Fruit fly (Drosophila melanogaster) whole organism, embryonic: ENCODE results near the gene CG17027.

ENCODE experiments used
- ATbp ChIP-seq: fragments of 200-800 bp; sonication (Bioruptor generic); optimal IDR thresholded peaks from 2 replicates; lab custom pipeline; 2017; ENCODE audit warnings: missing biosample characterization, mild to moderate bottlenecking, missing genetic modification characterization, missing genetic modification reagents
- Antp ChIP-seq: fragments of 200-800 bp; sonication (Bioruptor generic); optimal IDR thresholded peaks from 3 replicates; lab custom pipeline; 2016; ENCODE audit warnings: missing biosample characterization, missing genetic modification characterization
- CG10654 ChIP-seq: fragments of 200-800 bp; sonication (Bioruptor generic); optimal IDR thresholded peaks from 2 replicates; lab custom pipeline; 2016; ENCODE audit warnings: missing biosample characterization, missing genetic modification characterization
- CG10959 ChIP-seq: fragments of 200-800 bp; sonication (Bioruptor generic); IDR thresholded peaks from 2 replicates; pipeline ENCODE4 v1.3.6; 2022; ENCODE audit warnings: missing biosample characterization, missing genetic modification characterization
- CG11695 ChIP-seq: fragments of 200-800 bp; sonication (Bioruptor generic); IDR thresholded peaks from 3 replicates; pipeline ENCODE4 v1.3.6; 2022; ENCODE audit warnings: missing biosample characterization, missing genetic modification characterization
- CG12155 ChIP-seq: fragments of 200-800 bp; sonication (Bioruptor generic); optimal IDR thresholded peaks from 3 replicates; lab custom pipeline; 2016; ENCODE audit warnings: missing biosample characterization, missing genetic modification characterization
- CG12236 ChIP-seq: fragments of 200-800 bp; sonication (Bioruptor generic); optimal IDR thresholded peaks from 2 replicates; lab custom pipeline; 2016; ENCODE audit warnings: missing biosample characterization, missing genetic modification characterization
- CG14710 ChIP-seq: fragments of 200-800 bp; sonication (Bioruptor generic); optimal IDR thresholded peaks from 3 replicates; lab custom pipeline; 2019; ENCODE audit warnings: missing biosample characterization, mild to moderate bottlenecking, missing genetic modification characterization, moderate library complexity
- CG15269 ChIP-seq: fragments of 200-800 bp; sonication (Bioruptor generic); optimal IDR thresholded peaks from 2 replicates; lab custom pipeline; 2018; ENCODE audit warnings: missing biosample characterization, mild to moderate bottlenecking, missing genetic modification characterization, moderate library complexity
- CG17385 ChIP-seq: fragments of 200-800 bp; sonication (Bioruptor generic); optimal IDR thresholded peaks from 3 replicates; lab custom pipeline; 2018; ENCODE audit warnings: missing biosample characterization, mild to moderate bottlenecking, missing genetic modification characterization
- CG17802 ChIP-seq: fragments of 200-800 bp; sonication (Bioruptor generic); optimal IDR thresholded peaks from 2 replicates; lab custom pipeline; 2018; ENCODE audit warnings: missing biosample characterization, mild to moderate bottlenecking, missing genetic modification characterization, moderate library complexity
- CG1832 ChIP-seq: fragments of 200-800 bp; sonication (Bioruptor generic); optimal IDR thresholded peaks from 2 replicates; lab custom pipeline; 2017; ENCODE audit warnings: missing biosample characterization, mild to moderate bottlenecking, missing genetic modification characterization, inconsistent platforms
- CG30020 ChIP-seq: fragments of 200-800 bp; optimal IDR thresholded peaks from 2 replicates; lab custom pipeline; 2019; ENCODE audit warnings: missing biosample characterization, mild to moderate bottlenecking, missing genetic modification characterization, moderate library complexity
- CG3065 ChIP-seq: fragments of 200-800 bp; sonication (Bioruptor generic); optimal IDR thresholded peaks from 2 replicates; lab custom pipeline; 2016; ENCODE audit warnings: missing biosample characterization, missing genetic modification characterization
- CG32767 ChIP-seq: fragments of 200-800 bp; sonication (Bioruptor generic); IDR thresholded peaks from 2 replicates; pipeline ENCODE4 v1.3.6; 2022; ENCODE audit warnings: missing biosample characterization, missing genetic modification characterization
- CG4617 ChIP-seq: fragments of 200-800 bp; sonication (Bioruptor generic); optimal IDR thresholded peaks from 3 replicates; lab custom pipeline; 2016; ENCODE audit warnings: missing biosample characterization, missing genetic modification characterization, borderline replicate concordance
- CG6683 ChIP-seq: fragments of 200-800 bp; sonication (Bioruptor generic); optimal IDR thresholded peaks from 2 replicates; lab custom pipeline; 2017; ENCODE audit warnings: missing biosample characterization, mild to moderate bottlenecking, missing genetic modification characterization, missing genetic modification reagents
- CG6689 ChIP-seq: fragments of 200-800 bp; sonication (Bioruptor generic); IDR thresholded peaks from 2 replicates; pipeline ENCODE4 v1.3.6; 2022; ENCODE audit warnings: missing biosample characterization, missing genetic modification characterization
- CG7745 ChIP-seq: fragments of 200-800 bp; sonication (Bioruptor generic); optimal IDR thresholded peaks from 2 replicates; lab custom pipeline; 2018; ENCODE audit warnings: missing biosample characterization, mild to moderate bottlenecking, missing genetic modification characterization, moderate library complexity
- CG8924 ChIP-seq: fragments of 200-800 bp; optimal IDR thresholded peaks from 3 replicates; lab custom pipeline; 2019; ENCODE audit warnings: missing biosample characterization, mild to moderate bottlenecking, missing genetic modification characterization, moderate library complexity
- CG9727 ChIP-seq: fragments of 200-800 bp; sonication (Bioruptor generic); optimal IDR thresholded peaks from 3 replicates; lab custom pipeline; 2017; ENCODE audit warnings: missing biosample characterization, mild to moderate bottlenecking, missing genetic modification characterization
- CHES-1-like ChIP-seq: fragments of 200-800 bp; sonication (Bioruptor generic); optimal IDR thresholded peaks from 2 replicates; lab custom pipeline; 2016; ENCODE audit warnings: missing biosample characterization, missing genetic modification characterization
- CTCF ChIP-seq: fragments of 200-800 bp; sonication (Bioruptor generic); optimal IDR thresholded peaks from 2 replicates; lab custom pipeline; 2017; ENCODE audit warnings: missing biosample characterization, mild to moderate bottlenecking, missing genetic modification characterization, moderate library complexity
- E2f2 ChIP-seq: fragments of 200-800 bp; sonication (Bioruptor generic); IDR thresholded peaks from 2 replicates; pipeline ENCODE4 v1.3.6; 2022; ENCODE audit warnings: missing biosample characterization, missing genetic modification characterization
- Hr39 ChIP-seq: fragments of >200 bp; optimal IDR thresholded peaks from 2 replicates; lab custom pipeline; 2017
- MTF-1 ChIP-seq: fragments of 200-800 bp; sonication (Bioruptor generic); optimal IDR thresholded peaks from 2 replicates; lab custom pipeline; 2018; ENCODE audit warnings: missing biosample characterization, mild to moderate bottlenecking, missing genetic modification characterization, borderline replicate concordance
- NC2α ChIP-seq: fragments of 200-800 bp; sonication (Bioruptor generic); optimal IDR thresholded peaks from 2 replicates; lab custom pipeline; 2016; ENCODE audit warnings: missing biosample characterization, missing genetic modification characterization
- Pdp1 ChIP-seq, 2 experiments: fragments of 200-800 bp; sonication (Bioruptor generic); optimal IDR thresholded peaks; 3 replicates each; lab custom pipeline; 2016; ENCODE audit warnings: missing biosample characterization in 2 of 2, missing genetic modification characterization in 2 of 2, mild to moderate bottlenecking in 1 of 2, moderate library complexity in 1 of 2
- Sox100B ChIP-seq: fragments of 200-800 bp; sonication (Bioruptor generic); optimal IDR thresholded peaks from 3 replicates; lab custom pipeline; 2018; ENCODE audit warnings: missing biosample characterization, mild to moderate bottlenecking, missing genetic modification characterization
- Sry-β ChIP-seq: fragments of 200-800 bp; sonication (Bioruptor generic); optimal IDR thresholded peaks from 2 replicates; lab custom pipeline; 2018; ENCODE audit warnings: missing biosample characterization, mild to moderate bottlenecking, missing genetic modification characterization, moderate library complexity
- ara ChIP-seq: fragments of 200-800 bp; sonication (Bioruptor generic); IDR thresholded peaks from 2 replicates; pipeline ENCODE4 v1.3.6; 2022; ENCODE audit warnings: missing biosample characterization, missing genetic modification characterization
- az2 ChIP-seq: fragments of 200-800 bp; sonication (Bioruptor generic); optimal IDR thresholded peaks from 3 replicates; lab custom pipeline; 2016; ENCODE audit warnings: missing biosample characterization, missing genetic modification characterization
- cato ChIP-seq: fragments of 200-800 bp; sonication (Bioruptor generic); optimal IDR thresholded peaks from 2 replicates; lab custom pipeline; 2016; ENCODE audit warnings: missing biosample characterization, missing genetic modification characterization, borderline replicate concordance
- da ChIP-seq: fragments of 200-800 bp; sonication (Bioruptor generic); optimal IDR thresholded peaks from 2 replicates; lab custom pipeline; 2016; ENCODE audit warnings: missing biosample characterization, missing genetic modification characterization
- disco-r ChIP-seq: fragments of 200-800 bp; sonication (Bioruptor generic); optimal IDR thresholded peaks from 2 replicates; lab custom pipeline; 2016; ENCODE audit warnings: missing biosample characterization, missing genetic modification characterization
- ftz-f1 ChIP-seq: fragments of 200-800 bp; sonication (Bioruptor generic); optimal IDR thresholded peaks from 2 replicates; lab custom pipeline; 2016; ENCODE audit warnings: missing biosample characterization, missing genetic modification characterization
- hb ChIP-seq: fragments of 200-800 bp; sonication (Bioruptor generic); IDR thresholded peaks from 3 replicates; pipeline ENCODE4 v1.3.6; 2022; ENCODE audit warnings: missing biosample characterization, missing genetic modification characterization; ENCODE audit not compliant: partially characterized antibody
- klu ChIP-seq: fragments of 200-800 bp; sonication (Bioruptor generic); IDR thresholded peaks from 2 replicates; pipeline ENCODE4 v1.3.6; 2022; ENCODE audit warnings: missing biosample characterization, missing genetic modification characterization
- knrl ChIP-seq: fragments of 200-800 bp; sonication (Bioruptor generic); IDR thresholded peaks from 3 replicates; pipeline ENCODE4 v1.3.6; 2022; ENCODE audit warnings: missing biosample characterization, missing genetic modification characterization; ENCODE audit not compliant: partially characterized antibody
- mam ChIP-seq: fragments of 200-800 bp; sonication (Bioruptor generic); optimal IDR thresholded peaks from 3 replicates; lab custom pipeline; 2016; ENCODE audit warnings: missing biosample characterization, missing genetic modification characterization
- mirr ChIP-seq: fragments of 200-800 bp; sonication (Bioruptor generic); optimal IDR thresholded peaks from 3 replicates; lab custom pipeline; 2018; ENCODE audit warnings: missing biosample characterization, mild to moderate bottlenecking, missing genetic modification characterization
- peb ChIP-seq: fragments of 200-800 bp; sonication (Bioruptor generic); IDR thresholded peaks from 2 replicates; pipeline ENCODE4 v1.3.6; 2022; ENCODE audit warnings: missing biosample characterization, missing genetic modification characterization
- pros ChIP-seq: fragments of 200-800 bp; sonication (Bioruptor generic); optimal IDR thresholded peaks from 3 replicates; lab custom pipeline; 2019; ENCODE audit warnings: missing biosample characterization, mild to moderate bottlenecking, missing genetic modification characterization, moderate library complexity
- ranshi ChIP-seq: fragments of 200-800 bp; sonication (Bioruptor generic); IDR thresholded peaks from 2 replicates; pipeline ENCODE4 v1.3.6; 2022; ENCODE audit warnings: missing biosample characterization, missing genetic modification characterization
- sr ChIP-seq: fragments of 200-800 bp; sonication (Bioruptor generic); IDR thresholded peaks from 3 replicates; pipeline ENCODE4 v1.3.6; 2022; ENCODE audit warnings: missing biosample characterization, missing genetic modification characterization
- ssp ChIP-seq: fragments of 200-800 bp; sonication (Bioruptor generic); IDR thresholded peaks from 2 replicates; pipeline ENCODE4 v1.3.6; 2022; ENCODE audit warnings: missing biosample characterization, missing genetic modification characterization
- stwl ChIP-seq: fragments of 200-800 bp; sonication (Bioruptor generic); optimal IDR thresholded peaks from 3 replicates; lab custom pipeline; 2018; ENCODE audit warnings: missing biosample characterization, mild to moderate bottlenecking, missing genetic modification characterization, moderate library complexity
- trem ChIP-seq: fragments of 200-800 bp; optimal IDR thresholded peaks from 3 replicates; lab custom pipeline; 2019; ENCODE audit warnings: missing biosample characterization, mild to moderate bottlenecking, missing genetic modification characterization, moderate library complexity
- trh ChIP-seq: fragments of 200-800 bp; sonication (Bioruptor generic); optimal IDR thresholded peaks from 2 replicates; lab custom pipeline; 2016; ENCODE audit warnings: missing biosample characterization, missing genetic modification characterization
- zen2 ChIP-seq: fragments of 200-800 bp; sonication (Bioruptor generic); IDR thresholded peaks from 3 replicates; pipeline ENCODE4 v1.3.6; 2022; ENCODE audit warnings: missing biosample characterization, missing genetic modification characterization; ENCODE audit not compliant: partially characterized antibody
- zfh1 ChIP-seq: fragments of 200-800 bp; sonication (Bioruptor generic); IDR thresholded peaks from 3 replicates; pipeline ENCODE4 v1.3.6; 2022; ENCODE audit warnings: missing biosample characterization, missing genetic modification characterization

The CG17027 gene

DNA sequence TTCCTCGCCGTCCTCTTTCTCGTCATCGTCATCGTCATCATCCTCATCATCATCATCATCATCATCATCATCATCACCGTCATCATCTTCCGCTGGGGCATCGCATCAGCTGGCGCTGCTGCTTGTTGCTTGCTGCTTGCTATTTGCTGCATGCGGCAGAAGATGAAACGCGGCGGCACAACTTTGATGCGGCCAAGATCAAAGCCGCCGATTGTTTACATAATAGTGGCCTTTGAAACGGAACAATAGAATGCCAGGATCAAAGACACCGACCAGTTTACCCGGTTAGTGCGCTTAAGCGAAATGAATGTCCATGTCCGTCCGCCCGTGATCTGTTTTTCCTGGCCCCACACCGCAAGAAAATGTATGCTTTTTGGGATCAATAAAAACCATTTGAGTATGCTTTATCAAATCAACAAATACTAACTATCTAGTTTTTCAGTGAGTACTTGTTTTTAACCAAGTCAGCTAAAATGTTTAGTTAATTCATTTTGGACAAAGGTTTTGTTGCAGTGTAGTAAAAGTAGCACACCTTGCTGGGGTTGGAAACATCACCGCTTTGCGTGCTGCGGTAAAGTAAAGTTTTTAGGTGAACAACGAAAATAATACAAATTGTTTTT is 41.3 kb downstream of the CG17027 start (continued):
- TF ChIP-seq cato (GFP tag; lab: Kevin White, UChicago), result no peak
- TF ChIP-seq mam (GFP tag; lab: Kevin White, UChicago), result peak; percentile 1
- TF ChIP-seq pros (GFP tag; lab: Kevin White, UChicago), result no peak
- peak; percentile 3 for TF ChIP-seq NC2α (GFP tag; lab: Kevin White, UChicago)
- peak; percentile 39 to 73 for TF ChIP-seq Pdp1 (GFP tag; optimal IDR thresholded peaks at IDR 0.05; lab: Kevin White, UChicago)
- peak; percentile 6 for TF ChIP-seq CG17385
- no peak for TF ChIP-seq CG11695
- peak; percentile 11 for TF ChIP-seq CG12155
- TF ChIP-seq CG10654 (GFP tag; lab: Kevin White, UChicago), result peak; percentile 33
- peak; percentile 82 for TF ChIP-seq CG14710 (tag; lab: Kevin White, UChicago)
- TF ChIP-seq sr (GFP tag; lab: Robert Waterston, UW), result no peak
- peak; percentile 80 for TF ChIP-seq CG9727
- peak; percentile 71 for TF ChIP-seq zfh1 (GFP tag; lab: Robert Waterston, UW)
- TF ChIP-seq ara, result peak; percentile 78
- no peak for TF ChIP-seq zen2 (GFP tag; lab: Robert Waterston, UW)
- TF ChIP-seq ftz-f1 (GFP tag; lab: Kevin White, UChicago), result no peak
- TF ChIP-seq MTF-1 (GFP tag; lab: Kevin White, UChicago), result no peak
- TF ChIP-seq CG17802 (tag; lab: Kevin White, UChicago), result peak; percentile 9
- TF ChIP-seq CG6689 (GFP tag; lab: Robert Waterston, UW), result peak; percentile 53; the same call in 1 of the 2 replicates
- no peak for TF ChIP-seq knrl (GFP tag; lab: Robert Waterston, UW)
- TF ChIP-seq CG32767 (GFP tag; lab: Robert Waterston, UW), result no peak
- peak; percentile 22 for TF ChIP-seq CHES-1-like (GFP tag; lab: Kevin White, UChicago)
- TF ChIP-seq trh (GFP tag; lab: Kevin White, UChicago), result no peak
- TF ChIP-seq CG4617 (GFP tag; lab: Kevin White, UChicago), result peak; percentile 20
- TF ChIP-seq CG30020 (tag; lab: Kevin White, UChicago), result no peak
- TF ChIP-seq ranshi, result no peak; the same call in 1 of the 2 replicates
- TF ChIP-seq ATbp, result peak; percentile 18
- peak; percentile 60 for TF ChIP-seq trem (tag; lab: Kevin White, UChicago)
- peak; percentile 74 for TF ChIP-seq CG10959 (GFP tag; lab: Robert Waterston, UW)
- TF ChIP-seq da, result peak; percentile 4
- no peak for TF ChIP-seq Sry-β (GFP tag; lab: Kevin White, UChicago)
- TF ChIP-seq Sox100B, result peak; percentile 29
- no peak for TF ChIP-seq klu (GFP tag; lab: Robert Waterston, UW)
- no peak for TF ChIP-seq CG1832 (GFP tag; lab: Kevin White, UChicago)
- peak; percentile 42 for TF ChIP-seq Antp (GFP tag; lab: Kevin White, UChicago)
- TF ChIP-seq CG12236 (GFP tag; lab: Kevin White, UChicago), result peak; percentile 43
- no peak for TF ChIP-seq CG7745 (tag; lab: Kevin White, UChicago)
- TF ChIP-seq CG15269 (tag; lab: Kevin White, UChicago), result no peak
- TF ChIP-seq E2f2 (GFP tag; lab: Robert Waterston, UW), result peak; percentile 18; the same call in 1 of the 2 replicates
- TF ChIP-seq hb, result no peak
- no peak for TF ChIP-seq CG6683 (GFP tag; lab: Kevin White, UChicago)
- TF ChIP-seq CTCF (GFP tag; lab: Kevin White, UChicago), result no peak
- TF ChIP-seq az2 (GFP tag; lab: Kevin White, UChicago), result peak; percentile 59
- TF ChIP-seq ssp (GFP tag; lab: Robert Waterston, UW), result no peak
- TF ChIP-seq peb, result peak; percentile 36; the same call in 1 of the 2 replicates
- TF ChIP-seq CG3065 (GFP tag; lab: Kevin White, UChicago), result no peak
- peak; percentile 43 for TF ChIP-seq stwl (tag; lab: Kevin White, UChicago)
- no peak for TF ChIP-seq mirr
- peak; percentile 16 for TF ChIP-seq disco-r (GFP tag; lab: Kevin White, UChicago)
- no peak for TF ChIP-seq Hr39
- TF ChIP-seq CG8924 (tag; lab: Kevin White, UChicago), result peak; percentile 73
